Worm (Caenorhabditis elegans) whole organism, L4 larva: Measurements from ENCODE around the gene C30F2.2.
"Not testable (repeated sequence)": the region's sequence is repeated elsewhere in the genome, so short reads cannot be mapped to it uniquely, and the experiment has no call there.

Experiments used
- F10B5.3 ChIP-seq: sonication (generic microtip); optimal IDR thresholded peaks from 2 replicates; lab custom pipeline; 2016; ENCODE audit warnings: mild to moderate bottlenecking, missing genetic modification characterization, missing compliant biosample characterization
- F26F4.8 ChIP-seq: fragments of 200-800 bp; sonication (Bioruptor generic); conservative IDR thresholded peaks from 2 replicates; pipeline ENCODE4 v1.3.6; 2022; ENCODE audit warnings: missing genetic modification characterization, missing compliant biosample characterization
- T20F7.1 ChIP-seq: fragments of 200-800 bp; sonication (Bioruptor generic); optimal IDR thresholded peaks from 2 replicates; lab custom pipeline; 2018; ENCODE audit warnings: mild to moderate bottlenecking, missing genetic modification characterization, missing compliant biosample characterization
- T26A8.4 ChIP-seq: fragments of 200-800 bp; sonication (Bioruptor generic); IDR thresholded peaks from 2 replicates; pipeline ENCODE4 v1.3.6; 2022; ENCODE audit warnings: missing genetic modification characterization, missing compliant biosample characterization
- aha-1 ChIP-seq: fragments of 150-350 bp; peaks from one replicate; lab custom pipeline; 2014; ENCODE audit warnings: missing biosample characterization, missing genetic modification characterization
- aly-2 ChIP-seq: sonication (generic microtip); optimal IDR thresholded peaks from 2 replicates; lab custom pipeline; 2018; ENCODE audit warnings: missing biosample characterization, missing genetic modification characterization
- ama-1 ChIP-seq: fragments of 150-350 bp; optimal IDR thresholded peaks from 2 replicates; lab custom pipeline; 2014; ENCODE audit warnings: inconsistent platforms, mixed read lengths
- ceh-32 ChIP-seq: sonication (generic microtip); optimal IDR thresholded peaks from 2 replicates; lab custom pipeline; 2016; ENCODE audit warnings: mild to moderate bottlenecking, missing genetic modification characterization, missing compliant biosample characterization; ENCODE audit not compliant: poor library complexity
- ces-1 ChIP-seq: fragments of 150-350 bp; sonication (generic microtip); optimal IDR thresholded peaks from 4 replicates; lab custom pipeline; 2014; ENCODE audit warnings: missing biosample characterization, missing genetic modification reagents, missing genetic modification characterization
- daf-16 ChIP-seq, 3 experiments: sonication (generic microtip); optimal IDR thresholded peaks; 2 replicates each; lab custom pipeline; 2016 to 2017; ENCODE audit warnings: missing genetic modification characterization in 3 of 3, missing genetic modification reagents in 3 of 3, mild to moderate bottlenecking in 2 of 3, missing compliant biosample characterization in 2 of 3, missing biosample characterization in 1 of 3, moderate library complexity in 1 of 3
- daf-19 ChIP-seq: fragments of 200-800 bp; sonication (Bioruptor generic); conservative IDR thresholded peaks from 2 replicates; pipeline ENCODE4 v1.3.6; 2022; ENCODE audit warnings: missing genetic modification characterization, missing compliant biosample characterization
- daf-8 ChIP-seq: fragments of 200-800 bp; sonication (Bioruptor generic); IDR thresholded peaks from 2 replicates; pipeline ENCODE4 v1.3.6; 2022; ENCODE audit warnings: missing genetic modification characterization, missing compliant biosample characterization
- dpl-1 ChIP-seq: fragments of 150-350 bp; optimal IDR thresholded peaks from 2 replicates; lab custom pipeline; 2014; ENCODE audit warnings: missing biosample characterization, missing genetic modification reagents, missing genetic modification characterization
- duxl-1 ChIP-seq: sonication (generic microtip); optimal IDR thresholded peaks from 2 replicates; lab custom pipeline; 2016; ENCODE audit warnings: mild to moderate bottlenecking, missing genetic modification characterization, moderate library complexity, missing compliant biosample characterization; ENCODE audit not compliant: poor library complexity
- gei-8 ChIP-seq: fragments of 200-800 bp; sonication (Bioruptor generic); optimal IDR thresholded peaks from 2 replicates; lab custom pipeline; 2018; ENCODE audit warnings: mild to moderate bottlenecking, missing genetic modification characterization, missing compliant biosample characterization
- hlh-11 ChIP-seq: fragments of 200-800 bp; sonication (Bioruptor generic); optimal IDR thresholded peaks from 2 replicates; lab custom pipeline; 2018; ENCODE audit warnings: mild to moderate bottlenecking, missing genetic modification characterization, missing compliant biosample characterization
- hlh-30 ChIP-seq: sonication (generic microtip); optimal IDR thresholded peaks from 2 replicates; lab custom pipeline; 2017; ENCODE audit warnings: antibody characterized with exemption, mild to moderate bottlenecking, missing genetic modification characterization, missing compliant biosample characterization; ENCODE audit not compliant: insufficient read depth
- jun-1 ChIP-seq: fragments of 150-350 bp; optimal IDR thresholded peaks from 2 replicates; lab custom pipeline; 2014; ENCODE audit warnings: missing biosample characterization, missing genetic modification reagents, missing genetic modification characterization
- lin-1 ChIP-seq: fragments of 200-800 bp; sonication (Bioruptor generic); IDR thresholded peaks from 2 replicates; pipeline ENCODE4 v1.3.6; 2022; ENCODE audit warnings: missing genetic modification reagents, missing genetic modification characterization, missing compliant biosample characterization
- lin-29 ChIP-seq: fragments of 200-800 bp; sonication (Bioruptor generic); IDR thresholded peaks from 2 replicates; pipeline ENCODE4 v1.3.6; 2022; ENCODE audit warnings: missing genetic modification reagents, missing genetic modification characterization, missing compliant biosample characterization
- lin-39 ChIP-seq: fragments of 150-350 bp; optimal IDR thresholded peaks from 2 replicates; lab custom pipeline; 2014; ENCODE audit warnings: missing biosample characterization, missing genetic modification reagents, missing genetic modification characterization
- madf-5 ChIP-seq, 2 experiments: fragments of 200-800 bp; sonication (Bioruptor generic); IDR thresholded peaks; 2 replicates each; pipeline ENCODE4 v1.3.6; 2022; ENCODE audit warnings: missing compliant biosample characterization in 2 of 2, missing genetic modification characterization in 2 of 2
- madf-9 ChIP-seq: fragments of 200-800 bp; sonication (Bioruptor generic); conservative IDR thresholded peaks from 2 replicates; pipeline ENCODE4 v1.3.6; 2022; ENCODE audit warnings: missing genetic modification reagents, missing genetic modification characterization, missing compliant biosample characterization
- mdt-29 ChIP-seq: fragments of 200-800 bp; sonication (Bioruptor generic); IDR thresholded peaks from 2 replicates; pipeline ENCODE4 v1.3.6; 2022; ENCODE audit warnings: missing genetic modification reagents, missing genetic modification characterization, missing compliant biosample characterization
- mes-2 ChIP-seq: sonication (generic microtip); optimal IDR thresholded peaks from 2 replicates; lab custom pipeline; 2016; ENCODE audit warnings: missing genotype, mild to moderate bottlenecking, missing genetic modification characterization, missing compliant biosample characterization; ENCODE audit not compliant: poor library complexity, severe bottlenecking
- mxl-2 ChIP-seq: fragments of 200-800 bp; sonication (Bioruptor generic); conservative IDR thresholded peaks from 2 replicates; pipeline ENCODE4 v1.3.6; 2022; ENCODE audit warnings: missing genetic modification reagents, missing genetic modification characterization, missing compliant biosample characterization
- nhr-25 ChIP-seq: sonication (generic microtip); optimal IDR thresholded peaks from 2 replicates; lab custom pipeline; 2017; ENCODE audit warnings: missing genetic modification characterization, mild to moderate bottlenecking, missing compliant biosample characterization, antibody characterized with exemption, moderate library complexity, borderline replicate concordance; ENCODE audit not compliant: insufficient read depth
- nhr-28 ChIP-seq: fragments of 150-350 bp; optimal IDR thresholded peaks from 2 replicates; lab custom pipeline; 2014; ENCODE audit warnings: missing biosample characterization, missing genetic modification characterization
- nhr-6 ChIP-seq: fragments of 150-350 bp; optimal IDR thresholded peaks from 2 replicates; lab custom pipeline; 2014; ENCODE audit warnings: missing biosample characterization, missing genetic modification characterization
- pha-4 ChIP-seq, 2 experiments: fragments of 150-350 bp in 1 of 2; fragments of 200-800 bp in 1 of 2; sonication (Bioruptor generic) in 1 of 2; IDR thresholded peaks in 1 of 2; optimal IDR thresholded peaks in 1 of 2; 2 replicates each; pipeline versions ENCODE4 v1.3.6 to Lab custom; 2014 to 2022; ENCODE audit warnings: missing genetic modification characterization in 2 of 2, missing genetic modification reagents in 2 of 2, missing biosample characterization in 1 of 2, missing compliant biosample characterization in 1 of 2
- snpc-4 ChIP-seq: fragments of 150-350 bp; optimal IDR thresholded peaks from 2 replicates; lab custom pipeline; 2014; ENCODE audit warnings: missing biosample characterization, missing genetic modification characterization
- spr-1 ChIP-seq: sonication (generic microtip); optimal IDR thresholded peaks from 2 replicates; lab custom pipeline; 2016; ENCODE audit warnings: mild to moderate bottlenecking, missing genetic modification characterization, missing compliant biosample characterization
- unc-62 ChIP-seq, 3 experiments: fragments of 150-350 bp in 1 of 3; sonication (generic microtip); optimal IDR thresholded peaks in 2 of 3; peaks in 1 of 3; 1 replicate in 1 of 3; 2 replicates in 2 of 3; lab custom pipeline; 2014 to 2017; ENCODE audit warnings: missing biosample characterization in 3 of 3, missing genetic modification characterization in 3 of 3, missing genetic modification reagents in 3 of 3, missing genotype in 1 of 3
- zag-1 ChIP-seq: fragments of 150-350 bp; optimal IDR thresholded peaks from 2 replicates; lab custom pipeline; 2014; ENCODE audit warnings: missing biosample characterization, missing genetic modification characterization
- zip-2 ChIP-seq: fragments of 150-350 bp; optimal IDR thresholded peaks from 2 replicates; lab custom pipeline; 2014; ENCODE audit warnings: missing biosample characterization, missing genetic modification characterization

Gene C30F2.2

DNA sequence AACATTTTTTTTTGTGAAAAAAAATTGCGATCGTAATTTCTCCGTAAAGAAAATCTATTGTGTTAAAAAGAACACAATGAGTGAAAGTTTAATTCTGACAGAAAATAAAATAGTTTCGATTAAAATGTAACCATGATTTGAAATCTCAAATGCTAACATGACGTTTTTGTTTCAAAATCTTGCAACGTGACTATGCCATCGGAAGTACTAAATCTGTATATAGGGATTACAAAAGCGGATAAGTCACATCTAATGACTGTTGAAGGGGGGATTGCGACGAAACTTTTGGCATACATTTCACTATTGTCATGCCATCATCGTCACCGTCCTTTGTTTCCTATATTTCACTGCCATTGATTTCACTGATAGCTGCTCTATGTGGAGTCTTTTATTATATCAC is 12.4 kb downstream of the C30F2.2 start, which contains the start of gene col-187:
Gene col-187, plus strand, starts transcription at position 301 of the 400 bp plus-strand sequence.
- TF ChIP-seq aly-2 (no peak), nhr-6 (tag; lab: Kevin White, UChicago) (no peak), lin-1 (no peak), zip-2 (tag; lab: Kevin White, UChicago) (no peak), F10B5.3 (tag; lab: Kevin White, UChicago) (no peak), lin-29 (GFP tag; lab: Robert Waterston, UW) (no peak), mdt-29 (GFP tag; lab: Robert Waterston, UW) (no peak), ama-1 (lab: Kevin White, UChicago) (no peak), madf-5 (GFP tag; IDR thresholded peaks at IDR 0.05; lab: Robert Waterston, UW) (no peak), daf-19 (GFP tag; lab: Robert Waterston, UW) (no peak), daf-8 (GFP tag; lab: Robert Waterston, UW) (no peak), unc-62 (GFP tag; optimal IDR thresholded peaks at IDR 0.05 in 1 of 2; lab: Kevin White, UChicago) (no peak), unc-62 (tag; optimal IDR thresholded peaks at IDR 0.05; lab: Kevin White, UChicago) (no peak), madf-9 (no peak), mes-2 (no peak), jun-1 (tag; lab: Kevin White, UChicago) (no peak), aha-1 (tag; lab: Kevin White, UChicago) (no peak), ces-1 (GFP tag; lab: Kevin White, UChicago) (no peak), dpl-1 (GFP tag; lab: Kevin White, UChicago) (no peak), gei-8 (GFP tag; lab: Kevin White, UChicago) (no peak), T26A8.4 (GFP tag; lab: Robert Waterston, UW) (no peak)

DNA sequence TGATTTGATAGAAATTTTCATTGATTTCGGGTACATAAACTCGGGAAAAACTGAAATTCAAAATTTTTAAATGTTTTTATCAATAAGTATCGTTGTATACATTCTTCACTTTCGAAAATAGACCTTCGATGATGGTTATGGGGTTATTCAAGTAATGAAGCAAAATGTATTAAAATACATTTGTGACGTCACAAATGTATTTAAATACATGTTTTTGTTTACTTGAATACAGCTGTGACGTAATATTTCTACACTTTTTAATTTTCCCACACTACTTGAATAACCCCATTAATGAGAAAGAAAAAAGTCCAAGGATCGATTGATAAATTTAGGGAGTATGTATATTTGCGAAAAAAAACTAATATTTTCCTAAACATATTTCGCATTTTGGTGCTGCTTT is 17.0 kb downstream of the C30F2.2 start:
- no peak for TF ChIP-seq spr-1
- TF ChIP-seq, all 104 proteins: peak for 0

DNA sequence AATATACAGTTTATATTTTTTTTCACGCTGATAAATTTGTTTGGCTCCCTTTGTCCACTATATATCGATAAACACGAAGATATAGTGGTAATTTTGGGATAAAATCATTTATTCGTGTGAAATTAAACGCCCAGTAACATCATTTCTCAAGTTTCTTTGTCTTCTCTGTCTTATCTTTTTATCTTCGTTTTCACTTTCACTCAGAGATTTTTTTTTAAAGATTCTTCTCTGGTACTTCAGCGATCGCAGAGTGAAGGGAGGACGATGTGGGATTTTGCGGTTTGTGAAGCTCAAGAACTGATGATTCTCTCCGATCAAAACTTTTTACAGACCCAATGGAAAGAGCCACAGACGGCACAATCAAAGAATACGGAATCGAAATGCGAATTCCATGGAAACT is 22.6 kb downstream of the C30F2.2 start, which contains the start of gene T27A8.3:
Gene T27A8.3, plus strand, starts transcription at position 301 of the 400 bp plus-strand sequence.
- not testable (repeated sequence) for TF ChIP-seq pha-4 (GFP tag; IDR thresholded peaks at IDR 0.05; lab: Robert Waterston, UW); pha-4 (tag; optimal IDR thresholded peaks at IDR 0.05; lab: Kevin White, UChicago); duxl-1; daf-16 (GFP tag; optimal IDR thresholded peaks at IDR 0.05; lab: Kevin White, UChicago); daf-16 (tag; optimal IDR thresholded peaks at IDR 0.05; lab: Kevin White, UChicago)

DNA sequence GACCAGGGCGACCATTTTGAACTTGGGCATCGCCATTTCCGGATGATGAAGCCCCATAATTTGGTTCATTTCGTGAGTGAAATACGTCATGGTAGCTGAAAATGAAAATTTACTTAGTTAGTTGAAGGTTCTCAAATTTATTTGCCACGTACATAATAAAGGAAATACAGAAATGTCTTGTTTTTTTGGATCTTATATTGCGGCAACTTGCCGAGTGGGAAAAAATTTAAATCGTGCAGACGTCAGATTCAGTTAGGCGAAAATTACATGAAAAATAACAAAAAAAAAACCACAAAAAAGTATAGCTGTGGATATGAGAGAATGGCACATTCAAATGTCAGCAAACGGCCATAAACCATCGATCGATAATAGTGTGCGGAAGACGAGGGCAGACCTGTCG is 26.2 kb downstream of the C30F2.2 start, which contains the start of gene T27A8.2:
Gene T27A8.2, minus strand, starts transcription at position 101 of the 400 bp plus-strand sequence.
- no peak for TF ChIP-seq zag-1
- no peak for TF ChIP-seq lin-39 (tag; lab: Kevin White, UChicago)
- TF ChIP-seq nhr-28: no peak
- no peak for TF ChIP-seq nhr-25 (tag; lab: Kevin White, UChicago)
- TF ChIP-seq zip-2 (tag; lab: Kevin White, UChicago): no peak
- no peak for TF ChIP-seq hlh-11
- TF ChIP-seq hlh-30 (tag; lab: Kevin White, UChicago): no peak
- no peak for TF ChIP-seq F26F4.8 (GFP tag; lab: Robert Waterston, UW)
- no peak for TF ChIP-seq F10B5.3 (tag; lab: Kevin White, UChicago)
- no peak for TF ChIP-seq madf-5 (GFP tag; IDR thresholded peaks at IDR 0.05; lab: Robert Waterston, UW)
- TF ChIP-seq snpc-4: no peak
- TF ChIP-seq mxl-2 (GFP tag; lab: Robert Waterston, UW): no peak
- no peak for TF ChIP-seq T20F7.1
- no peak for TF ChIP-seq aha-1 (tag; lab: Kevin White, UChicago)
- TF ChIP-seq ceh-32 (tag; lab: Kevin White, UChicago): no peak
